Fruit fly (Drosophila melanogaster) whole organism, embryonic: ENCODE results near the gene CG16959.

Experiments used
- Awh ChIP-seq: fragments of 200-800 bp; sonication (Bioruptor generic); IDR thresholded peaks from 2 replicates; pipeline ENCODE4, ENCODE4 v1.3.6; 2022; ENCODE audit warnings: missing biosample characterization, missing genetic modification characterization
- CG10321 ChIP-seq: fragments of 200-800 bp; sonication (Bioruptor generic); IDR thresholded peaks from 2 replicates; pipeline ENCODE4 v1.3.6; 2022; ENCODE audit warnings: missing biosample characterization, missing genetic modification characterization
- CG1603 ChIP-seq: fragments of 200-800 bp; sonication (Bioruptor generic); optimal IDR thresholded peaks from 2 replicates; lab custom pipeline; 2019; ENCODE audit warnings: missing biosample characterization, mild to moderate bottlenecking, missing genetic modification characterization, moderate library complexity
- CG1792 ChIP-seq: fragments of 200-800 bp; sonication (Bioruptor generic); optimal IDR thresholded peaks from 2 replicates; lab custom pipeline; 2016; ENCODE audit warnings: missing biosample characterization, missing genetic modification characterization
- CG2199 ChIP-seq: fragments of 200-800 bp; sonication (Bioruptor generic); IDR thresholded peaks from 3 replicates; pipeline ENCODE4 v1.3.6; 2022; ENCODE audit warnings: missing biosample characterization, missing genetic modification characterization
- CG30403 ChIP-seq: fragments of 200-800 bp; sonication (Bioruptor generic); optimal IDR thresholded peaks from 3 replicates; lab custom pipeline; 2016; ENCODE audit warnings: missing biosample characterization, missing genetic modification characterization
- CG31224 ChIP-seq: fragments of 200-800 bp; sonication (Bioruptor generic); IDR thresholded peaks from 2 replicates; pipeline ENCODE4 v1.3.6; 2022; ENCODE audit warnings: missing biosample characterization, missing genetic modification characterization
- CG31365 ChIP-seq: fragments of 200-800 bp; sonication (Bioruptor generic); optimal IDR thresholded peaks from 2 replicates; lab custom pipeline; 2018; ENCODE audit warnings: missing biosample characterization, mild to moderate bottlenecking, missing genetic modification characterization
- CG3163 ChIP-seq: fragments of 200-800 bp; sonication (Bioruptor generic); optimal IDR thresholded peaks from 3 replicates; lab custom pipeline; 2016; ENCODE audit warnings: missing biosample characterization, missing genetic modification characterization
- CG32532 ChIP-seq: fragments of 200-800 bp; sonication (Bioruptor generic); IDR thresholded peaks from 2 replicates; pipeline ENCODE4 v1.3.6; 2022; ENCODE audit warnings: missing biosample characterization, missing genetic modification characterization
- CG4360 ChIP-seq: fragments of 200-800 bp; sonication (Bioruptor generic); IDR thresholded peaks from 2 replicates; pipeline ENCODE4 v1.3.6; 2022; ENCODE audit warnings: missing biosample characterization, missing genetic modification characterization
- CG6683 ChIP-seq: fragments of 200-800 bp; sonication (Bioruptor generic); optimal IDR thresholded peaks from 2 replicates; lab custom pipeline; 2017; ENCODE audit warnings: missing biosample characterization, mild to moderate bottlenecking, missing genetic modification characterization, missing genetic modification reagents
- CG7786 ChIP-seq: fragments of 200-800 bp; sonication (Bioruptor generic); optimal IDR thresholded peaks from 2 replicates; lab custom pipeline; 2016; ENCODE audit warnings: missing biosample characterization, missing genetic modification characterization
- CG7963 ChIP-seq: fragments of 200-800 bp; sonication (Bioruptor generic); IDR thresholded peaks from 3 replicates; pipeline ENCODE4 v1.3.6; 2022; ENCODE audit warnings: missing biosample characterization, missing genetic modification characterization; ENCODE audit not compliant: partially characterized antibody
- CG9437 ChIP-seq: fragments of 200-800 bp; sonication (Bioruptor generic); optimal IDR thresholded peaks from 2 replicates; lab custom pipeline; 2018; ENCODE audit warnings: missing biosample characterization, mild to moderate bottlenecking, missing genetic modification characterization
- CkIIα-i1 ChIP-seq: fragments of 200-800 bp; sonication (Bioruptor generic); IDR thresholded peaks from 2 replicates; pipeline ENCODE4 v1.3.6; 2022; ENCODE audit warnings: missing biosample characterization, missing genetic modification characterization
- HLH3B ChIP-seq: fragments of 200-800 bp; sonication (Bioruptor generic); IDR thresholded peaks from 2 replicates; pipeline ENCODE4 v1.3.6; 2022; ENCODE audit warnings: missing biosample characterization, missing genetic modification characterization
- Nf-YC ChIP-seq: fragments of 200-800 bp; optimal IDR thresholded peaks from 3 replicates; lab custom pipeline; 2019; ENCODE audit warnings: missing biosample characterization, mild to moderate bottlenecking, missing genetic modification characterization, moderate library complexity
- Opbp ChIP-seq: fragments of 200-800 bp; sonication (Bioruptor generic); IDR thresholded peaks from 3 replicates; pipeline ENCODE4 v1.3.6; 2022; ENCODE audit warnings: missing biosample characterization, missing genetic modification characterization; ENCODE audit not compliant: partially characterized antibody
- Pdp1 ChIP-seq, 2 experiments: fragments of 200-800 bp; sonication (Bioruptor generic); optimal IDR thresholded peaks; 3 replicates each; lab custom pipeline; 2016; ENCODE audit warnings: missing biosample characterization in 2 of 2, missing genetic modification characterization in 2 of 2, mild to moderate bottlenecking in 1 of 2, moderate library complexity in 1 of 2
- Ravus ChIP-seq: fragments of 200-800 bp; sonication (Bioruptor generic); IDR thresholded peaks from 2 replicates; pipeline ENCODE4 v1.3.6; 2022; ENCODE audit warnings: missing biosample characterization, missing genetic modification characterization
- Scr ChIP-seq: fragments of 200-800 bp; sonication (Bioruptor generic); IDR thresholded peaks from 2 replicates; pipeline ENCODE4 v1.3.6; 2022; ENCODE audit warnings: missing biosample characterization, missing genetic modification characterization; ENCODE audit not compliant: partially characterized antibody
- Sin3A ChIP-seq: fragments of >200 bp; optimal IDR thresholded peaks from 2 replicates; lab custom pipeline; 2018
- Sry-β ChIP-seq: fragments of 200-800 bp; sonication (Bioruptor generic); optimal IDR thresholded peaks from 2 replicates; lab custom pipeline; 2018; ENCODE audit warnings: missing biosample characterization, mild to moderate bottlenecking, missing genetic modification characterization, moderate library complexity
- Trl ChIP-seq, 3 experiments: fragments of >200 bp in 2 of 3; fragments of 200-800 bp in 1 of 3; sonication (Bioruptor generic) in 1 of 3; optimal IDR thresholded peaks; 2 replicates in 1 of 3; 3 replicates in 2 of 3; lab custom pipeline; 2016 to 2017; ENCODE audit warnings: missing biosample characterization in 1 of 3, missing genetic modification characterization in 1 of 3
- YL-1 ChIP-seq: fragments of 200-800 bp; sonication (Bioruptor generic); optimal IDR thresholded peaks from 3 replicates; lab custom pipeline; 2017; ENCODE audit warnings: missing biosample characterization, mild to moderate bottlenecking, missing genetic modification characterization
- bigmax ChIP-seq: fragments of 200-800 bp; sonication (Bioruptor generic); optimal IDR thresholded peaks from 2 replicates; lab custom pipeline; 2018; ENCODE audit warnings: missing biosample characterization, mild to moderate bottlenecking, missing genetic modification characterization
- caup ChIP-seq: fragments of 200-800 bp; sonication (Bioruptor generic); optimal IDR thresholded peaks from 3 replicates; lab custom pipeline; 2017; ENCODE audit warnings: missing biosample characterization, mild to moderate bottlenecking, missing genetic modification characterization, moderate library complexity; ENCODE audit not compliant: severe bottlenecking
- chm ChIP-seq: fragments of 200-800 bp; sonication (Bioruptor generic); IDR thresholded peaks from 2 replicates; pipeline ENCODE4 v1.3.6; 2022; ENCODE audit warnings: missing biosample characterization, missing genetic modification characterization
- corto ChIP-seq: fragments of 200-800 bp; sonication (Bioruptor generic); optimal IDR thresholded peaks from 2 replicates; lab custom pipeline; 2016; ENCODE audit warnings: missing biosample characterization, mild to moderate bottlenecking, missing genetic modification characterization, moderate library complexity
- dan ChIP-seq: fragments of 200-800 bp; sonication (Bioruptor generic); IDR thresholded peaks from 2 replicates; pipeline ENCODE4 v1.3.6; 2022; ENCODE audit warnings: missing biosample characterization, missing genetic modification characterization
- dpn ChIP-seq, 2 experiments: fragments of 200-800 bp; sonication (Bioruptor generic); optimal IDR thresholded peaks; 3 replicates each; lab custom pipeline; 2016; ENCODE audit warnings: missing biosample characterization in 2 of 2, missing genetic modification characterization in 2 of 2
- fru ChIP-seq: fragments of >200 bp; optimal IDR thresholded peaks from 2 replicates; lab custom pipeline; 2017
- ftz-f1 ChIP-seq: fragments of 200-800 bp; sonication (Bioruptor generic); optimal IDR thresholded peaks from 2 replicates; lab custom pipeline; 2016; ENCODE audit warnings: missing biosample characterization, missing genetic modification characterization
- gem ChIP-seq: fragments of 200-800 bp; sonication (Bioruptor generic); optimal IDR thresholded peaks from 2 replicates; lab custom pipeline; 2019; ENCODE audit warnings: missing biosample characterization, mild to moderate bottlenecking, missing genetic modification characterization, moderate library complexity
- ham ChIP-seq: fragments of 200-800 bp; sonication (Bioruptor generic); IDR thresholded peaks from 2 replicates; pipeline ENCODE4 v1.3.6; 2022; ENCODE audit warnings: missing biosample characterization, missing genetic modification characterization
- lola ChIP-seq, 3 experiments: fragments of >200 bp in 2 of 3; fragments of 200-800 bp in 1 of 3; sonication (Bioruptor generic) in 1 of 3; optimal IDR thresholded peaks; 2 replicates each; lab custom pipeline; 2017 to 2019; ENCODE audit warnings: missing biosample characterization in 3 of 3, missing genetic modification characterization in 3 of 3, mild to moderate bottlenecking in 1 of 3, moderate library complexity in 1 of 3
- lov ChIP-seq, 2 experiments: fragments of 200-800 bp in 1 of 2; fragments of >200 bp in 1 of 2; sonication (Bioruptor generic) in 1 of 2; IDR thresholded peaks in 1 of 2; optimal IDR thresholded peaks in 1 of 2; 2 replicates in 1 of 2; 3 replicates in 1 of 2; pipeline versions ENCODE4 v1.3.6 to Lab custom; 2017 to 2022; ENCODE audit warnings: missing biosample characterization in 1 of 2, missing genetic modification characterization in 1 of 2
- nerfin-1 ChIP-seq: fragments of 200-800 bp; sonication (Bioruptor generic); optimal IDR thresholded peaks from 3 replicates; lab custom pipeline; 2019; ENCODE audit warnings: missing biosample characterization, mild to moderate bottlenecking, missing genetic modification characterization, moderate library complexity
- pum ChIP-seq: fragments of 200-800 bp; sonication (Bioruptor generic); optimal IDR thresholded peaks from 2 replicates; lab custom pipeline; 2016; ENCODE audit warnings: missing biosample characterization, missing genetic modification characterization
- sens ChIP-seq: fragments of 200-800 bp; sonication (Bioruptor generic); peaks from one replicate; lab custom pipeline; 2016; ENCODE audit warnings: missing biosample characterization, missing genetic modification characterization
- sens-2 ChIP-seq: fragments of 200-800 bp; sonication (Bioruptor generic); IDR thresholded peaks from 2 replicates; pipeline ENCODE4 v1.3.6; 2022; ENCODE audit warnings: missing biosample characterization, missing genetic modification characterization
- sob ChIP-seq: fragments of 200-800 bp; sonication (Bioruptor generic); IDR thresholded peaks from 2 replicates; pipeline ENCODE4 v1.3.6; 2022; ENCODE audit warnings: missing biosample characterization, missing genetic modification characterization
- trem ChIP-seq: fragments of 200-800 bp; optimal IDR thresholded peaks from 3 replicates; lab custom pipeline; 2019; ENCODE audit warnings: missing biosample characterization, mild to moderate bottlenecking, missing genetic modification characterization, moderate library complexity
- wor ChIP-seq: fragments of 200-800 bp; sonication (Bioruptor generic); IDR thresholded peaks from 2 replicates; pipeline ENCODE4 v1.3.6; 2022; ENCODE audit warnings: missing biosample characterization, missing genetic modification characterization
- yki ChIP-seq: fragments of >200 bp; optimal IDR thresholded peaks from 3 replicates; lab custom pipeline; 2018

The CG16959 gene

DNA sequence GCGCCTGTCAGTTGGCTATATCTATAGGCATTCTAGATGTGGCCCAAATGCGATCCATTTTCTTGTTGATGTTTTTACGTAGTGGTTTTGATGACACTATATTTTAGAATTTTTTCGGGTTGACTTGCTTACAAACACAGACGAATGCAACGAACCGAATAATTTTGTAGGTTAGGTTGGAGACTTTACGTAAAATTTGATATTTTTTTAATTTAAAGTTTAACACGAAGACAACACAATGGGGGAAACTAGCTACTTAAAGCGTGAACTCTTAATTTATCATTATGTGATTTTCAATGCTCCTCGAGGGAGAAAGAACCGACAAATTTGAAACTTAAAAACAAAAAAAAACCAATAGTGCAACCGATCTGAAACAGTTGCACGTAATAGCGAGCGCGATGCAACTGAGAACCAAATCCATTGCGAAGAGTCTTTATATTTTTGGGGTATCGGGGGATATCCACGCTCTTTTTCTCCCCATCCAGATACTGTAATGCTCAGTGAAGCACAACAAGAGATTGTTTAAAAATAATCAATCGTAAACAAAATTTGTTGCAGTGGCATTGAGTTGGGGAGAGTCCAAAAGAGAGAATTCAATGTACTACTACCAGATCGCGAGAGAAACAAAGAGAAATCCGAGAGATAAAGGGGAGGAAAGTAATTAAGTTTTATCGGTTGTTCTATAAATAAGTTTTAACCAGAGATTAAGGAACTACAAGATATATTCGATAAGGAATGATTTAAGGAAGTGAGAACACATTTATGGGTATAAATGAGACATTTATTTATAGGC, 35.0 kb downstream of the CG16959 start:
- TF ChIP-seq ftz-f1 (GFP tag; lab: Kevin White, UChicago) (no peak), CG3163 (GFP tag; lab: Kevin White, UChicago) (peak; percentile 13), Sin3A (no peak), Sry-β (no peak), CG4360 (GFP tag; lab: Robert Waterston, UW) (0 out of 2 replicates have a peak, but pooled peaks have one; percentile 8), CG9437 (GFP tag; lab: Kevin White, UChicago) (peak; percentile 39), trem (tag; lab: Kevin White, UChicago) (no peak), sens (peak; percentile 64), Scr (GFP tag; lab: Robert Waterston, UW) (no peak), Nf-YC (tag; lab: Kevin White, UChicago) (no peak), CG31365 (tag; lab: Kevin White, UChicago) (no peak), Ravus (GFP tag; lab: Robert Waterston, UW) (no peak), CG1792 (no peak), ham (GFP tag; lab: Robert Waterston, UW) (no peak), yki (peak; percentile 5), CG31224 (GFP tag; lab: Robert Waterston, UW) (no peak), sens-2 (no peak), sob (GFP tag; lab: Robert Waterston, UW) (no peak), lola (GFP tag; optimal IDR thresholded peaks at IDR 0.05; lab: Kevin White, UChicago) (no peak), chm (GFP tag; lab: Robert Waterston, UW) (no peak), caup (GFP tag; lab: Kevin White, UChicago) (no peak), HLH3B (no peak), dan (GFP tag; lab: Robert Waterston, UW) (no peak), nerfin-1 (tag; lab: Kevin White, UChicago) (no peak), CG10321 (no peak), lov (optimal IDR thresholded peaks at IDR 0.05; lab: Kevin White, UChicago) (no peak), lov (GFP tag; IDR thresholded peaks at IDR 0.05; lab: Robert Waterston, UW) (no peak), Awh (no peak), Trl (optimal IDR thresholded peaks at IDR 0.05; lab: Kevin White, UChicago) (peak; percentile 63 to 71), Trl (GFP tag; optimal IDR thresholded peaks at IDR 0.05; lab: Kevin White, UChicago) (no peak), YL-1 (GFP tag; lab: Kevin White, UChicago) (no peak), gem (tag; lab: Kevin White, UChicago) (no peak), bigmax (GFP tag; lab: Kevin White, UChicago) (peak; percentile 71), CG30403 (no peak), wor (GFP tag; lab: Robert Waterston, UW) (no peak), dpn (GFP tag; optimal IDR thresholded peaks at IDR 0.05; lab: Kevin White, UChicago) (no peak), CG32532 (GFP tag; lab: Robert Waterston, UW) (no peak), CG7963 (GFP tag; lab: Robert Waterston, UW) (no peak), Opbp (GFP tag; lab: Robert Waterston, UW) (peak; percentile 37; the same call in 1 of the 3 replicates), CG6683 (no peak), CG2199 (peak; percentile 16; the same call in 1 of the 3 replicates), pum (GFP tag; lab: Kevin White, UChicago) (no peak), corto (GFP tag; lab: Kevin White, UChicago) (no peak), Pdp1 (GFP tag; optimal IDR thresholded peaks at IDR 0.05; lab: Kevin White, UChicago) (peak in 1 of 2 experiments; percentile 49), fru (lab: Kevin White, UChicago) (no peak), CkIIα-i1 (GFP tag; lab: Robert Waterston, UW) (no peak), CG7786 (GFP tag; lab: Kevin White, UChicago) (no peak), CG1603 (tag; lab: Kevin White, UChicago) (no peak)
- TF ChIP-seq, all 482 proteins: peak for 10
